Fruit fly (Drosophila melanogaster) Kc167 (cell line): ENCODE results near the gene Pfdn4.

Experiments used
- Myc ChIP-seq: fragments of >200 bp; optimal IDR thresholded peaks from 2 replicates; lab custom pipeline; 2017; ENCODE audit warnings: missing external identifiers
- Sin3A ChIP-seq: fragments of >200 bp; optimal IDR thresholded peaks from 2 replicates; lab custom pipeline; 2018; ENCODE audit warnings: missing external identifiers
- h ChIP-seq: fragments of >200 bp; optimal IDR thresholded peaks from 3 replicates; lab custom pipeline; 2018; ENCODE audit warnings: missing external identifiers
- insv ChIP-seq: fragments of >200 bp; optimal IDR thresholded peaks from 3 replicates; lab custom pipeline; 2018; ENCODE audit warnings: missing external identifiers
- psq ChIP-seq: fragments of >200 bp; optimal IDR thresholded peaks from 2 replicates; lab custom pipeline; 2017; ENCODE audit warnings: missing external identifiers
- ttk ChIP-seq: sonication (Bioruptor generic); optimal IDR thresholded peaks from 2 replicates; lab custom pipeline; 2017; ENCODE audit warnings: missing external identifiers

The Pfdn4 gene

DNA sequence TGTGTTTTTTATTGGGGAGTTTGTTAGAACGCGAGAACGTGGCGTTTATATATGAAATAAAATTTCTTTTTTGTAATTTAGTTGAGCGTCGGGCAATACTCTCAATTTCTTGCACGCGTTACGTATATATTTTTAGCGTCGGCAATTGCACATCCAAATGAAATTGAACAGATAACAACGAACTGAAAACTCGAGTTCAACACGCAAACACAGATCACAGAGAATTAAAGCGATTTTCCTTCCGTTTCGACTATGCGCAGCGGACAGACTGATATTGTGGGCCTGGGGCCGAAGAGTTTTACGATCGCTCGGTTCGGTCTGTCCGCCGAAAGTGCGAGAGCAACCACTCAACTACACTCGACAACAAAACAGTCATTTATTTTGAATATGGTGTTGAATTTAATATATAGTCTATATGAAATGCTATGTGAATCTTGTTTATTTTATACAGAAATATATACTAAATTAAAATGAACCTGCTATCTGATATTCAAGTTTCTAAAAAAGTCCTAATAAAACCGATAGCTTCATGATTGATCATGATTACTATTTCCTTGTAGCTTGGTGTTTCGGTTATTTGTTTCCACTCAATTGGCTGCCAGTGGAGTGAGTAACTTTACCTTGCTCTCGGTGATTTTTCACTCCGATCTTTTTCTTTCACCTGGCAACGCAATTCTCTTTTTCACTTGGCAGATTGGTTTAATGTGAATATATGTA, 12.6 kb downstream of the Pfdn4 start, which contains the start of gene CG46456:
Gene CG46456 (minus strand): TSS at position 273 of the 717 bp plus-strand sequence.
- TF ChIP-seq psq: no peak

- no peak for TF ChIP-seq ttk (lab: Kevin White, UChicago)
- TF ChIP-seq Myc (lab: Kevin White, UChicago): no peak
- no peak for TF ChIP-seq h (lab: Kevin White, UChicago)
- no peak for TF ChIP-seq insv
- TF ChIP-seq Sin3A (lab: Kevin White, UChicago): no peak
- TF ChIP-seq psq: no peak
Observed at dm6 chr3L:5354472-5354871, 13.3 kb downstream of the Pfdn4 start.

DNA sequence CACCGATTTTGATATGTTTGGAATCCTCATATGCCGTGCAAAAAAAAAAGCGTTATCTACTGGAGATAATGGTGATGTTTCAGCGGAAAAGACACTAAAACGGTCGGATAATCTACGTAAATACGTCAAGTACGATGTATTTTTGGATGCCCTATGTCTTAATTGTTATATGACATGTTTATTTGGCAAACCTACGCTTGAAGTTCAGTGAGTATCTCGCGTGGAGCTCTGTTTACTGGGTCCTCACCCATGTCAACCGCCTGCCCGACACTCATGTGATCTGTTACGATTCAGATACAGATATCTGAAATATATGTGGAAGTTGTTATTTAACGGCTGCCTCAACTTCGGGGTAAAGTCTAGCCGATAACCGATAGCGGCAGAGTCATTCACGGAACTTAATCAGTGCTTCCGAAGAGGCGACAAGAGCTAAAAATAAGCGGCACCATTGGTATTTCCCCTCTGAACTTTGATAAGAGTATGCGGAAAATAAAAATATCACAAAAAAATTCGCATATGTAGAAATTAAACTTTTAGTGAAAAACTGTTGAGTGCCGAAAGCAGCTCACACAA, 14.2 kb downstream of the Pfdn4 start:
- TF ChIP-seq insv (no peak), Myc (lab: Kevin White, UChicago) (no peak), h (lab: Kevin White, UChicago) (no peak), Sin3A (lab: Kevin White, UChicago) (no peak), psq (no peak), ttk (lab: Kevin White, UChicago) (no peak)

DNA sequence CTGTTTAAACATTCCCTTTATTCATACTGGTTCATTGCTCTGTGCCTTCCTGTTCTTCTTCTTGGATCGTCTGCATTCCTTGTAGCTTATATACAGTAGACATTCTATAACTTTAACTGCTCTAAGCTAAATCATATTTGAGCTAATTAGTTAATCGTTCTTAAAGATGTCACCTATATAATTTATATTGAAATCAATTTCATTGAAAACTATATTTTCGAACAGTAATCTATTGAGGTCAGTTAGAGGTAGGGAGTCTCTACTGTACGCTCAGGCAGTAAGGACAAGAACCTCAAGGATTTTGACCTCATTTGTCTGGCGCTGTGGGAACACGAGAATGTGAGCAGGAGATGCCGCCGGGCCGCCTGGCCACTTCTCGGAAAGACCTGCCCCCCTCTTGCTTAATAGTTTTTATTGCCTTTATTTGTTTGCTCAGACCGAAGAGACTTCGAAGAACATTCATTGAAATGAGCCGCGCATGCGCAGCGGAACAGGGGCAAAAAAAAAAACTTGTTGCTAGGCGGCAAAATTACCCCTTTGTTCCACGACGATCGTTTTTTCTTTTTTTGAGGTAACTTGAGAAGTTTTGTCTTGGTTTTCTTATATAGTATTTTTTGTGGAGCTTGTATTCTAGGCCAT, 15.0 kb downstream of the Pfdn4 start:
- no peak for TF ChIP-seq Sin3A (lab: Kevin White, UChicago)
- no peak for TF ChIP-seq ttk (lab: Kevin White, UChicago)
- TF ChIP-seq h (lab: Kevin White, UChicago): no peak
- TF ChIP-seq insv: no peak
- no peak for TF ChIP-seq psq
- no peak for TF ChIP-seq Myc (lab: Kevin White, UChicago)

DNA sequence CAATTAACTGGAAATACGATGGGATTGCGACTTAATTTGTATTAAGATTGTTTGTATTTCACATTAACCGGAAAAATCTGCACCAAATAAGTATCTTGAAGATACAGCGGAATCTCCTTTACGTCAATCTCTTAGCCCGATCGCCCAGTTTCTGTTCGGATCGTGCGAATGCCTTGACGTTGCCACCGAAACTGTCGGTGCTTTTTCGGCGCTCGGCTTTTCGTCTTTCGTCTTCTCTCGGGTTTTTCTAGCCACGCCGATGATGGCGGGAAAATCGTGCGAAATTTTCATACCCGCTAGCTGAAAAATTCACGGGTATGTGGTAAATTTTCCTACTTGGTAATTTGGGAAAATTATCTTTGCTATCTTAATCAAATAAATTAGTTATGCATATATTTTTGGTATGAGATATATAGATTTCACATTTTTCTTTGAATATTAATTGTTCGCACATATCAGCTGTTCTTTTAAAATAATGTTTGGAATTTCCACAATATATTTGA, 16.4 kb downstream of the Pfdn4 start:
- TF ChIP-seq ttk (lab: Kevin White, UChicago): no peak
- no peak for TF ChIP-seq insv
- TF ChIP-seq psq: no peak
- TF ChIP-seq Myc (lab: Kevin White, UChicago): no peak
- no peak for TF ChIP-seq Sin3A (lab: Kevin White, UChicago)
- TF ChIP-seq h (lab: Kevin White, UChicago): no peak

DNA sequence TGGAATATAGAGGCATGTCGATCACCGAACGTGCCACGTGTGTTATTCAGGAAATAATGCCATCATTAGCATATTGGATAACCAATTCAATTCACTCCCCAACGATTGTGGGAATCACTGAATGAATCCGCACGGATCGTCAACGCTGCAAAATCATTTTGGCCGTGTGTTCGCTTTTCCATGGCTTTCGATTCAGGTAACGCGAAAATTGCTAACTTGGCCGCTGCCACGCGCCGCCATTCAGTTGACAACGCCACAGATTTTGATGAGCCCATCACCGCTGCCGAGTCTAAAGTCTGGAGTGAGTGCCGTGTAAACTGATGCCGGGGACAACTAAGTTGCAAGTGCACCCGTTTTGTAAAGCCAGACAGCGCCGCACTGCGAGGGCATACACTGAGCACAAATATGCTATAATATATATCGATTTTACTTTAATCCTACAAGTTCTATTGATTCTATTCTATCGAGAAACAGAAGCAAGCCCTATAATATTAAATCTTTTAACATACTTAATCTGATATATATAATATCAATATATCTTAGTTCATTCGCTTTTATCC, 18.0 kb downstream of the Pfdn4 start:
- TF ChIP-seq Sin3A (lab: Kevin White, UChicago) (no peak), psq (no peak), Myc (lab: Kevin White, UChicago) (no peak), ttk (lab: Kevin White, UChicago) (no peak), h (lab: Kevin White, UChicago) (no peak), insv (no peak)

DNA sequence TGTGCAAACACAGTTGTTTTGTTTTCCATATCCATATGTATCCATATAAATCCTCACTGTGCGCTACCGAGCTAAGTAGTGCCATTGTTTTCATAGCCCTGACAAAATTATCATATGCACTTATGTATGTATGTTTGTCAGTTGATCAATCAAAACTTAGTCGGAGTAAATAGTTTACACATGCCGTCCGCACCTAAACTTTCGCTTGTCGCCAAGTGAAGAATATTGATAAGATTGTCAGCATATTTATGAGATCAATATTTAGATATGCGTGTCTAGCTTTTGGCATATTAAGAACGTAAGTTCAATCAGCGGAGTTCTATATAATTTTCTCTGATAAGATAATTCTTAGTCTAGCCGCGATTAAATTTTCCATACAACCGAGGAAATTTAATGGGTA, 18.8 kb downstream of the Pfdn4 start:
- TF ChIP-seq h (lab: Kevin White, UChicago) (no peak), psq (no peak), ttk (lab: Kevin White, UChicago) (no peak), insv (no peak), Myc (lab: Kevin White, UChicago) (no peak), Sin3A (lab: Kevin White, UChicago) (no peak)

- TF ChIP-seq h (lab: Kevin White, UChicago): no peak
- no peak for TF ChIP-seq ttk (lab: Kevin White, UChicago)
- TF ChIP-seq Sin3A (lab: Kevin White, UChicago): no peak
- no peak for TF ChIP-seq Myc (lab: Kevin White, UChicago)
- TF ChIP-seq insv: no peak
- TF ChIP-seq psq: no peak
Observed at dm6 chr3L:5342909-5343710, 24.7 kb downstream of the Pfdn4 start.

- TF ChIP-seq Myc (lab: Kevin White, UChicago) (no peak), Sin3A (lab: Kevin White, UChicago) (no peak), psq (no peak), h (lab: Kevin White, UChicago) (no peak), ttk (lab: Kevin White, UChicago) (no peak)
Observed at dm6 chr3L:5341770-5342318, 26.0 kb downstream of the Pfdn4 start.

DNA sequence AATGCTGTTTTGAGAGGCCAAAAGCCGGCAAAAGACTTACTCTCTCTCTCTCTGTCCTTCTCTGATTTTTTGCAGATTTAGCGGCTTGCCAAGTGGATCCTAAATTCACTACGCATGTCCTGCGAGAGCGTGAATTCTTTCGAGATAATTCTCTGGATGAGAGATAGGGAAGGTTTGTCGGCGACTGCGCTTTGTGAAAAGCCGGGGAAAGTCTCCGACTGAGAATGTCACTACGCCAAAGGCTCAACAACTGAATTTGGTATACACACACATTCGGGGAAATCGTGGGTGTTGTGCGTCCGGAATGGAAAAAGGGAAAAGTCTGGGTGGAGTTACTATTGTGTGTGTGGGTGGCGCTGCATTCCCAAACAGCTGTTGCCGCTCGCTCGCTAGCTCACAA, 38.3 kb downstream of the Pfdn4 start:
- TF ChIP-seq psq (no peak), Myc (lab: Kevin White, UChicago) (no peak), h (lab: Kevin White, UChicago) (no peak), insv (no peak), ttk (lab: Kevin White, UChicago) (no peak), Sin3A (lab: Kevin White, UChicago) (no peak)

dm6 chr3L:5327821-5328220, 40.0 kb downstream of the Pfdn4 start:
- TF ChIP-seq insv (no peak), ttk (lab: Kevin White, UChicago) (no peak), Myc (lab: Kevin White, UChicago) (no peak), Sin3A (lab: Kevin White, UChicago) (no peak), h (lab: Kevin White, UChicago) (no peak), psq (no peak)
